Worm (Caenorhabditis elegans): ENCODE data around the gene hyls-1.

DNA sequence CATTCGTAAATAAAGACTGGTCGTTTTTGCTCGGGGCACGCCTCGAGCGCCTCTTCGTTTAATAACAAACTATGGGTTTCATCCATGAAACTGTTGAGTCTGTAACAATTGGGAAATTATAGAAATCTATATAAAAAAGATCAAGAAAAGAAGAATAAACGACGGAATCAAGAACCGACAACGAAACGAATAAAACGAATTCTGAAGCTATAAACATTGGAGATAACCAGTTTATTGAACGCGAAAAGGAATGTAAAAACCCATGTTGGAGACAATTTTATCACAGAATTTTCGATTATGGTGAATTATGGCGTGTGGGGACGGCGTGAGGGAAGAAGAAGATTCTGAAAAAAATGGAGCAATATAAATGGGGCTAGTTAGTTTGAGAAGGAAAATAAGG, 22.4 kb upstream of the hyls-1 start, which contains the start of gene soap-1:
- no peak for TF ChIP-seq ZK546.5 (tag; optimal IDR thresholded peaks at IDR 0.05)
- TF ChIP-seq gmeb-1 (tag; optimal IDR thresholded peaks at IDR 0.05), result no peak
- no peak for TF ChIP-seq elt-3 (tag; optimal IDR thresholded peaks at IDR 0.05)
